Worm (Caenorhabditis elegans): ENCODE measurements around the gene sri-26.
"Not testable (repeated sequence)": the region's sequence is repeated elsewhere in the genome, so short reads cannot be mapped to it uniquely, and the experiment has no call there.

Gene sri-26

DNA sequence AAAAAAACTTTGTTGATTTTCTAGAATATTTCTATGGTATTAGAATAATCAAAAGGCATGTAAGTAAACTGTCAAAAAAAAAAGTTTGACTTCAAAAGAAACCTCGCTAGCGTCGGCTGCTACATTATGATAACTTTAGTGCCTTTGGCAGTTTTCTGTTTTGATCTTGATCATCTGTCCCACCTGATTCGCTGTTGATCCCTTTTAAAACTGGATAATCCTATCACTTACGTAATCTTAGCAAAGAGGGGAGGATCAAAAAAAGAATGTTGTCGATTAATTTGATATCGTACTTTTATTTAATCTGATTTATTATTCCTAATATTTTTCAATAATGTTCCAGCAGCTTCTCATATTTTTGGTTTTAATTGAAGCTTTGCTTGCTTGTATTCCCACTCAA lies 44.6 kb downstream of the sri-26 start, which contains the start of gene M01B2.8:
TSS of gene M01B2.8 (plus strand) at position 301 of the 400 bp plus-strand sequence.
- no peak for TF ChIP-seq zip-8 (tag; optimal IDR thresholded peaks at IDR 0.05)
- no peak for TF ChIP-seq bed-3 (GFP tag; optimal IDR thresholded peaks at IDR 0.05)
- no peak for TF ChIP-seq ceh-83 (GFP tag; optimal IDR thresholded peaks at IDR 0.05)
- TF ChIP-seq elt-1 (tag; optimal IDR thresholded peaks at IDR 0.05; ENCODE audit: borderline replicate concordance, insufficient read depth): no peak
- no peak for TF ChIP-seq unc-39 (tag; optimal IDR thresholded peaks at IDR 0.05)
- TF ChIP-seq sem-2 (GFP tag; optimal IDR thresholded peaks at IDR 0.05): no peak
- no peak for TF ChIP-seq blmp-1 (tag; optimal IDR thresholded peaks at IDR 0.05)
- no peak for TF ChIP-seq lin-13 (tag; optimal IDR thresholded peaks at IDR 0.05)
- TF ChIP-seq mep-1 (tag; optimal IDR thresholded peaks at IDR 0.05): no peak
- no peak for TF ChIP-seq unc-120 (tag; optimal IDR thresholded peaks at IDR 0.05; ENCODE audit: poor library complexity, severe bottlenecking)
- no peak for TF ChIP-seq elt-3 (tag; optimal IDR thresholded peaks at IDR 0.05)
- no peak for TF ChIP-seq nhr-28 (tag; optimal IDR thresholded peaks at IDR 0.05)
- TF ChIP-seq ham-2 (GFP tag; optimal IDR thresholded peaks at IDR 0.05): no peak
- no peak for TF ChIP-seq mab-5 (tag; optimal IDR thresholded peaks at IDR 0.05)
- TF ChIP-seq ceh-43 (GFP tag; optimal IDR thresholded peaks at IDR 0.05): no peak
- no peak for TF ChIP-seq M03D4.4 (tag; optimal IDR thresholded peaks at IDR 0.05)
- TF ChIP-seq nhr-237 (tag; optimal IDR thresholded peaks at IDR 0.05): no peak
- TF ChIP-seq nhr-12 (tag; optimal IDR thresholded peaks at IDR 0.05): no peak

DNA sequence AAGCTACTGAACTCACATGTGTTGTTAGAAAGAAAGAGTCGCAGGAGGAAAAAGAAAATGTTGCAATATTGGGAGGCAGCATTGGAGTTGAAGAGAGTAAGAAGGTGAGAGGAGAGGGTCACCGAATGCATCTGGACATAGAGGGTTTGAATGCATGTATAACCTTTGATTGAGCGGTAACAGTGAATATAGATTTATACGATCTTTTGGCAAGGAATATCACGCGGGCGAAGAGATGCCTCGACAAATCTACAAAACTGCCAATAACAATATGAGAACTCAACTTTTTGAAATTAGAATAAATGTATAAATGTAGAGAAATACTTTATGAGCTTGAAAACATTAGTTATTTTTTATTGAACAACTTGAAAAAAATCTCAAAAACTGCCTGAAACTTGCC lies 47.1 kb downstream of the sri-26 start, which contains the start of gene M01B2.10:
TSS of gene M01B2.10 (minus strand) at position 101 of the 400 bp plus-strand sequence.
- TF ChIP-seq ztf-11 (tag; optimal IDR thresholded peaks at IDR 0.05); ceh-43 (GFP tag; optimal IDR thresholded peaks at IDR 0.05); lin-32 (GFP tag; optimal IDR thresholded peaks at IDR 0.05): not testable (repeated sequence)

DNA sequence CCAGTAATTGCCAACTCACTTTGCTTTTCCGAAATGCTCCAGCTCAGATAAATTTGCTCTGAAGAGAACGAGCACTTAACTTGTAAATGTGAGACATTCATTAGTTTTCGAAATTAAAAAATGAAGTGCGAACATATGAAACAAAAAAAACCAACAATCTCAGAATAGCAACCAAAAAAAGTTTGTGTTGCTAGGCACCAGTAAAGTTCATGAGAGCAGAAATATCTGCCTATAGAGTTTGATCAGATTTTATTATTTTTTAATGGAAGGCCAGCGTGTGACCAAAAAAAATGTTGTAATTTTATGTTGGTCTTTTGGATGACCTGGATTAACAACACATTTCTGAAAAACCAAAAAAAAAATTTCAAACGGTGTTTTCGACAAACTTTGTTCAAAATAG lies 48.9 kb downstream of the sri-26 start, which contains the start of gene M01B2.12:
TSS of gene M01B2.12 (minus strand) at position 101 of the 400 bp plus-strand sequence.
- TF ChIP-seq nhr-76 (tag; optimal IDR thresholded peaks at IDR 0.05) (no peak), elt-3 (tag; optimal IDR thresholded peaks at IDR 0.05) (no peak), cnd-1 (tag; optimal IDR thresholded peaks at IDR 0.05) (no peak), unc-62 (GFP tag; optimal IDR thresholded peaks at IDR 0.05) (no peak), nhr-237 (tag; optimal IDR thresholded peaks at IDR 0.05) (no peak), nhr-2 (tag; optimal IDR thresholded peaks at IDR 0.05) (no peak), zip-8 (tag; optimal IDR thresholded peaks at IDR 0.05) (no peak), snpc-4 (tag; optimal IDR thresholded peaks at IDR 0.05) (no peak), ces-1 (GFP tag; optimal IDR thresholded peaks at IDR 0.05) (no peak)

DNA sequence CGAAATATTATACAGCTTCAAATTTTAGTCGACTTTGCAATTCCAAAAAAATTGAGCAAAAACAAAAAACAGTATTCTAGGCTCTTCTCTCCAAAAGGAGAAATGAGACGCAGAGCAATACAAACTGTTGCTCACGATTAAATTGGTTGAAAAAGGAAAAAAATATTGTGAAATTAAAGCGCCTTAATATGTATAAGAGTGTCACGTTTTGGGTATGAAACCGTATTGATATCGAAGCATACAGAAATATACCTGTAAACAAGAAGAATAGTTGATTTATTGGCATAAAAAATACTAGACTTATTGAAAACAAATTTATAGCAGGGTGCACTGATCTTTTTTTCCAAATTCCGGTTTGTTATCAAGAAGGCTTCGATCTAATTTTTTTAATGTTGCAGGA lies 50.5 kb downstream of the sri-26 start, which contains the start of gene M01B2.13:
TSS of gene M01B2.13 (minus strand) at position 101 of the 400 bp plus-strand sequence.
- no peak for TF ChIP-seq bed-3 (GFP tag; optimal IDR thresholded peaks at IDR 0.05)
